Worm (Caenorhabditis elegans): Measurements from ENCODE around the gene T19H5.7.
A peak's percentile ranks its signal among the peaks of the same experiment; 100 is the strongest.

Gene T19H5.7

ce11 chrII:9497309-9497708 lies 17.4 kb upstream of the T19H5.7 start (continued):
- TF ChIP-seq skn-1 (tag; optimal IDR thresholded peaks at IDR 0.05), result no peak
- TF ChIP-seq nhr-10 (tag; optimal IDR thresholded peaks at IDR 0.05), result no peak
- TF ChIP-seq ztf-11 (tag; optimal IDR thresholded peaks at IDR 0.05), result no peak
- TF ChIP-seq nhr-129 (tag; optimal IDR thresholded peaks at IDR 0.05), result peak; percentile 25
- no peak for TF ChIP-seq R02D3.7 (tag; optimal IDR thresholded peaks at IDR 0.05)
- no peak for TF ChIP-seq ztf-4 (tag; optimal IDR thresholded peaks at IDR 0.05)
- TF ChIP-seq mbf-1 (tag; optimal IDR thresholded peaks at IDR 0.05), result no peak

ce11 chrII:9493242-9494058 lies 13.5 kb upstream of the T19H5.7 start:
- TF ChIP-seq fos-1 (tag; optimal IDR thresholded peaks at IDR 0.05), result no peak
- TF ChIP-seq egl-27 (tag; optimal IDR thresholded peaks at IDR 0.05), result peak; percentile 10
- TF ChIP-seq nhr-25 (tag; optimal IDR thresholded peaks at IDR 0.05), result peak; percentile 49
- no peak for TF ChIP-seq nhr-77 (tag; optimal IDR thresholded peaks at IDR 0.05)
- no peak for TF ChIP-seq Y55F3AM.14 (GFP tag; optimal IDR thresholded peaks at IDR 0.05)
- no peak for TF ChIP-seq snpc-4 (tag; optimal IDR thresholded peaks at IDR 0.05)
- TF ChIP-seq mdl-1 (tag; optimal IDR thresholded peaks at IDR 0.05), result no peak
- TF ChIP-seq sma-3 (GFP tag; optimal IDR thresholded peaks at IDR 0.05), result peak; percentile 30
- TF ChIP-seq nhr-129 (tag; optimal IDR thresholded peaks at IDR 0.05), result peak; percentile 10
- TF ChIP-seq blmp-1 (tag; optimal IDR thresholded peaks at IDR 0.05; ENCODE audit: insufficient read depth), result no peak
- no peak for TF ChIP-seq alr-1 (tag; optimal IDR thresholded peaks at IDR 0.05)
- peak; percentile 21 for TF ChIP-seq crh-2 (tag; optimal IDR thresholded peaks at IDR 0.05)
- no peak for TF ChIP-seq unc-55 (GFP tag; optimal IDR thresholded peaks at IDR 0.05)
- peak; percentile 61 for TF ChIP-seq sma-9 (GFP tag; optimal IDR thresholded peaks at IDR 0.05)
- TF ChIP-seq sma-9 (tag; optimal IDR thresholded peaks at IDR 0.05), result no peak

ce11 chrII:9491045-9491444 lies 11.1 kb upstream of the T19H5.7 start:
- no peak for TF ChIP-seq zag-1 (tag; optimal IDR thresholded peaks at IDR 0.05)
- no peak for TF ChIP-seq aly-2 (tag; optimal IDR thresholded peaks at IDR 0.05)
- TF ChIP-seq skn-1 (tag; optimal IDR thresholded peaks at IDR 0.05), result no peak
- TF ChIP-seq mbf-1 (tag; optimal IDR thresholded peaks at IDR 0.05), result no peak

ce11 chrII:9490589-9490988 lies 10.7 kb upstream of the T19H5.7 start:
- TF ChIP-seq nhr-25 (tag; optimal IDR thresholded peaks at IDR 0.05) (peak; percentile 8), skn-1 (tag; optimal IDR thresholded peaks at IDR 0.05) (no peak), lsy-2 (tag; optimal IDR thresholded peaks at IDR 0.05) (peak in 1 of 2 experiments; percentile 14), sma-9 (GFP tag; optimal IDR thresholded peaks at IDR 0.05) (peak; percentile 55), sma-9 (tag; optimal IDR thresholded peaks at IDR 0.05) (no peak)

- TF ChIP-seq lsy-2 (tag; optimal IDR thresholded peaks at IDR 0.05) (no peak), mab-5 (tag; optimal IDR thresholded peaks at IDR 0.05) (no peak), nhr-11 (tag; optimal IDR thresholded peaks at IDR 0.05) (no peak), ama-1 (optimal IDR thresholded peaks at IDR 0.05) (no peak), nhr-77 (tag; optimal IDR thresholded peaks at IDR 0.05) (no peak), nhr-10 (tag; optimal IDR thresholded peaks at IDR 0.05) (no peak), peb-1 (tag; optimal IDR thresholded peaks at IDR 0.05) (no peak), ztf-4 (tag; optimal IDR thresholded peaks at IDR 0.05) (no peak), unc-62 (GFP tag; optimal IDR thresholded peaks at IDR 0.05) (no peak), snpc-4 (tag; optimal IDR thresholded peaks at IDR 0.05) (no peak), sem-4 (tag; optimal IDR thresholded peaks at IDR 0.05) (no peak), blmp-1 (tag; optimal IDR thresholded peaks at IDR 0.05; ENCODE audit: insufficient read depth) (no peak)
Measured at ce11 chrII:9489922-9490321, 10.0 kb upstream of the T19H5.7 start.

ce11 chrII:9487337-9487950 lies 7.5 kb upstream of the T19H5.7 start, which contains the start of gene T19H5.4:
T19H5.4 (minus strand) TSS chrII:9487387.
- peak; percentile 56 to 59 for TF ChIP-seq mdl-1 (tag; optimal IDR thresholded peaks at IDR 0.05)
- TF ChIP-seq gmeb-1 (tag; optimal IDR thresholded peaks at IDR 0.05), result peak; percentile 42
- peak in 1 of 2 experiments; percentile 30 for TF ChIP-seq lsy-2 (tag; optimal IDR thresholded peaks at IDR 0.05)
- peak; percentile 93 for TF ChIP-seq sma-9 (GFP tag; optimal IDR thresholded peaks at IDR 0.05)
- no peak for TF ChIP-seq sma-9 (tag; optimal IDR thresholded peaks at IDR 0.05)
- TF ChIP-seq ztf-1 (GFP tag; conservative IDR thresholded peaks at IDR 0.05), result no peak
- peak; percentile 54 for TF ChIP-seq F13H6.1 (tag; optimal IDR thresholded peaks at IDR 0.05)
- TF ChIP-seq nhr-129 (tag; optimal IDR thresholded peaks at IDR 0.05), result peak; percentile 18
- peak; percentile 61 for TF ChIP-seq sma-3 (GFP tag; optimal IDR thresholded peaks at IDR 0.05)
- peak; percentile 64 for TF ChIP-seq nhr-21 (tag; optimal IDR thresholded peaks at IDR 0.05)
- TF ChIP-seq blmp-1 (tag; optimal IDR thresholded peaks at IDR 0.05; ENCODE audit: insufficient read depth), result peak; percentile 53
- peak; percentile 29 for TF ChIP-seq lin-11 (tag; optimal IDR thresholded peaks at IDR 0.05)
- no peak for TF ChIP-seq ZK546.5 (tag; optimal IDR thresholded peaks at IDR 0.05)
- peak; percentile 64 for TF ChIP-seq fos-1 (tag; optimal IDR thresholded peaks at IDR 0.05)
- peak; percentile 65 for TF ChIP-seq egl-27 (tag; optimal IDR thresholded peaks at IDR 0.05)
- TF ChIP-seq C34F6.9 (tag; optimal IDR thresholded peaks at IDR 0.05), result peak; percentile 2
- TF ChIP-seq Y55F3AM.14 (GFP tag; optimal IDR thresholded peaks at IDR 0.05), result peak; percentile 6
- no peak for TF ChIP-seq nhr-77 (tag; optimal IDR thresholded peaks at IDR 0.05)
- TF ChIP-seq unc-39 (tag; optimal IDR thresholded peaks at IDR 0.05), result no peak
- TF ChIP-seq nhr-25 (tag; optimal IDR thresholded peaks at IDR 0.05), result peak; percentile 57
- peak; percentile 24 for TF ChIP-seq ztf-4 (tag; optimal IDR thresholded peaks at IDR 0.05)
- TF ChIP-seq snpc-4 (tag; optimal IDR thresholded peaks at IDR 0.05), result no peak
- no peak for TF ChIP-seq lin-13 (GFP tag; optimal IDR thresholded peaks at IDR 0.05)

Data from whole organism, L2 larva.